Worm (Caenorhabditis elegans): Measurements from ENCODE around the gene str-20.

DNA sequence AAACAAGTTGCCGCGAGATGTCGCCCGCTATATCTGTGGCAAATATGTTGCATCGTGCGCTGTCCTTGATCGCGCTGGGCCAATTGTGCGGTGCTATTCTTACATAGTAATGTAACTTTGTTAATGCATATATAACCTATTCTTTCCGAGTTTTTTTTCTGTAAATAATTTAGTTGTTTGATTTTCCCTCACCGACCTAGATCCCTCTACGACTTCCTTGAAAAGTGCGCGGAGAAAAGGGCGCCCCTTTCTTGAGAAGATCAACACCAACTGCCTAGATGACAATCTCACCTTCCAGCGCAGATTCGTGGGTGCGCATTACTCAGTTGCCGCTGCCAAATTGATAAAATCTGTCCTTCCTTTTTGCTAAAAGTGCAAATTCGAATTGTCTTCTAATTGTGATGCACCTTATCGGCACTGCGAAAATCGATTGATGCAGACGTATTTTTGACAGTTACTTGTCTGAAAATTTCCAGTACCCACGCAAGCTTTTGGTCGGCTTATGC, 45.3 kb downstream of the str-20 start:
- TF ChIP-seq mls-2 (tag; optimal IDR thresholded peaks at IDR 0.05): no peak
- TF ChIP-seq snpc-4 (tag; optimal IDR thresholded peaks at IDR 0.05): no peak
- TF ChIP-seq nhr-76 (tag; optimal IDR thresholded peaks at IDR 0.05): no peak
- TF ChIP-seq ces-1 (GFP tag; optimal IDR thresholded peaks at IDR 0.05): no peak
- TF ChIP-seq ztf-11 (tag; optimal IDR thresholded peaks at IDR 0.05): no peak
- no peak for TF ChIP-seq sem-2 (GFP tag; optimal IDR thresholded peaks at IDR 0.05)
- no peak for TF ChIP-seq nhr-237 (tag; optimal IDR thresholded peaks at IDR 0.05)
- TF ChIP-seq pha-4 (tag; optimal IDR thresholded peaks at IDR 0.05): no peak
- TF ChIP-seq mab-5 (tag; optimal IDR thresholded peaks at IDR 0.05): no peak
- no peak for TF ChIP-seq ceh-83 (GFP tag; optimal IDR thresholded peaks at IDR 0.05)
